Worm (Caenorhabditis elegans): Measurements from ENCODE around the gene hrg-4.

hrg-4 gene

DNA sequence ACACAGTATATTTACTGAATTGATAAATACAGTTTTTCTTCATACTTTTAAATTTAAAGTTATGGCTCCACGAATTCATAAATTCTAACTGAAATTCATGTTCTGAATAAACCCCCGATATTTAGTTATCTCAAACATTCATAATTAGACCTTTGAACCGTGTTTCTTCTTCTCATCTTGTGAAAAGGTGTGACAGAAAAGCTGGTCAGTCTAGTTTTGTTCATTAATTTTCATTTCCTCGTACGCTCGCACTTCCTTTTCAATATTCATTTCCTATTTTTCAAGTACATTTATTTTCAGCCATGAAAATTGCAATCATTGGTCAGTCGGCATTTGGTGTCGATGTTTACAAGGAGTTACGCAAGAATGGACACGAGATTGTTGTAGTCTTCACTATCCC lies 8.5 kb downstream of the hrg-4 start, which contains the start of gene alh-3:
TSS of gene alh-3 (plus strand) at position 301 of the 400 bp plus-strand sequence.
- TF ChIP-seq R02D3.7 (tag; optimal IDR thresholded peaks at IDR 0.05) (no peak), unc-62 (GFP tag; optimal IDR thresholded peaks at IDR 0.05) (no peak), fos-1 (tag; optimal IDR thresholded peaks at IDR 0.05) (no peak), mml-1 (tag; optimal IDR thresholded peaks at IDR 0.05) (no peak), ceh-82 (tag; optimal IDR thresholded peaks at IDR 0.05) (no peak), pha-4 (tag; optimal IDR thresholded peaks at IDR 0.05) (no peak), hmg-11 (tag; optimal IDR thresholded peaks at IDR 0.05) (no peak), egl-27 (tag; optimal IDR thresholded peaks at IDR 0.05) (no peak), ZK546.5 (tag; optimal IDR thresholded peaks at IDR 0.05) (no peak), nhr-237 (tag; optimal IDR thresholded peaks at IDR 0.05) (no peak), fkh-2 (tag; optimal IDR thresholded peaks at IDR 0.05) (no peak), daf-12 (tag; optimal IDR thresholded peaks at IDR 0.05) (no peak), eor-1 (tag; optimal IDR thresholded peaks at IDR 0.05) (no peak)

- no peak for TF ChIP-seq tbx-2 (tag; optimal IDR thresholded peaks at IDR 0.05)
- no peak for TF ChIP-seq ceh-82 (tag; optimal IDR thresholded peaks at IDR 0.05)
- TF ChIP-seq hmg-11 (tag; optimal IDR thresholded peaks at IDR 0.05): peak; percentile 21
- no peak for TF ChIP-seq zag-1 (tag; optimal IDR thresholded peaks at IDR 0.05)
- TF ChIP-seq snpc-4 (tag; optimal IDR thresholded peaks at IDR 0.05): no peak
- no peak for TF ChIP-seq ceh-9 (tag; optimal IDR thresholded peaks at IDR 0.05)
- TF ChIP-seq unc-39 (tag; optimal IDR thresholded peaks at IDR 0.05): no peak
- no peak for TF ChIP-seq lin-39 (tag; optimal IDR thresholded peaks at IDR 0.05)
- peak; percentile 17 for TF ChIP-seq elt-1 (tag; optimal IDR thresholded peaks at IDR 0.05)
- no peak for TF ChIP-seq fkh-2 (tag; optimal IDR thresholded peaks at IDR 0.05)
- TF ChIP-seq ceh-28 (tag; optimal IDR thresholded peaks at IDR 0.05): no peak
- no peak for TF ChIP-seq ztf-4 (tag; optimal IDR thresholded peaks at IDR 0.05)
- TF ChIP-seq pqm-1 (tag; optimal IDR thresholded peaks at IDR 0.05): no peak
- no peak for TF ChIP-seq sea-2 (GFP tag; optimal IDR thresholded peaks at IDR 0.05)
- TF ChIP-seq nhr-67 (tag; optimal IDR thresholded peaks at IDR 0.05): no peak
- no peak for TF ChIP-seq skn-1 (tag; optimal IDR thresholded peaks at IDR 0.05)
- no peak for TF ChIP-seq ama-1 (optimal IDR thresholded peaks at IDR 0.05)
- TF ChIP-seq eor-1 (tag; optimal IDR thresholded peaks at IDR 0.05): no peak
- TF ChIP-seq nhr-25 (tag; optimal IDR thresholded peaks at IDR 0.05): peak; percentile 53
- no peak for TF ChIP-seq elt-3 (tag; optimal IDR thresholded peaks at IDR 0.05)
- peak; percentile 50 for TF ChIP-seq elt-2 (tag; optimal IDR thresholded peaks at IDR 0.05)
- no peak for TF ChIP-seq egl-5 (tag; optimal IDR thresholded peaks at IDR 0.05)
- no peak for TF ChIP-seq nhr-12 (tag; optimal IDR thresholded peaks at IDR 0.05)
- no peak for TF ChIP-seq mml-1 (tag; optimal IDR thresholded peaks at IDR 0.05)
- TF ChIP-seq R02D3.7 (tag; optimal IDR thresholded peaks at IDR 0.05): no peak
- TF ChIP-seq mdl-1 (tag; optimal IDR thresholded peaks at IDR 0.05): no peak
- no peak for TF ChIP-seq ztf-11 (tag; optimal IDR thresholded peaks at IDR 0.05)
- TF ChIP-seq nhr-76 (tag; optimal IDR thresholded peaks at IDR 0.05): no peak
- no peak for TF ChIP-seq nhr-11 (tag; optimal IDR thresholded peaks at IDR 0.05)
- no peak for TF ChIP-seq pha-4 (tag; optimal IDR thresholded peaks at IDR 0.05)
- no peak for TF ChIP-seq daf-12 (tag; optimal IDR thresholded peaks at IDR 0.05)
- peak; percentile 60 for TF ChIP-seq nhr-43 (tag; optimal IDR thresholded peaks at IDR 0.05; ENCODE audit: poor library complexity, severe bottlenecking)
- TF ChIP-seq lin-15B (tag; optimal IDR thresholded peaks at IDR 0.05): no peak
- TF ChIP-seq unc-62 (GFP tag; optimal IDR thresholded peaks at IDR 0.05): no peak
- TF ChIP-seq nfya-1 (tag; optimal IDR thresholded peaks at IDR 0.05; ENCODE audit: insufficient read depth): no peak
- TF ChIP-seq fos-1 (tag; optimal IDR thresholded peaks at IDR 0.05): no peak
- no peak for TF ChIP-seq lsy-12 (tag; optimal IDR thresholded peaks at IDR 0.05)
- TF ChIP-seq aly-2 (tag; optimal IDR thresholded peaks at IDR 0.05): no peak
- no peak for TF ChIP-seq nhr-77 (tag; optimal IDR thresholded peaks at IDR 0.05)
- no peak for TF ChIP-seq egl-27 (tag; optimal IDR thresholded peaks at IDR 0.05)
- no peak for TF ChIP-seq nhr-237 (tag; optimal IDR thresholded peaks at IDR 0.05)
- TF ChIP-seq fkh-10 (GFP tag; optimal IDR thresholded peaks at IDR 0.05): no peak
- TF ChIP-seq jun-1 (tag; optimal IDR thresholded peaks at IDR 0.05): peak; percentile 17
- TF ChIP-seq ZK546.5 (tag; optimal IDR thresholded peaks at IDR 0.05): no peak
- TF ChIP-seq ceh-16 (tag; optimal IDR thresholded peaks at IDR 0.05): no peak
- no peak for TF ChIP-seq nhr-28 (tag; optimal IDR thresholded peaks at IDR 0.05)
- peak; percentile 72 for TF ChIP-seq nhr-23 (tag; optimal IDR thresholded peaks at IDR 0.05)
These were observed 9.1 kb downstream of the hrg-4 start, which contains the start of gene mogs-1 for ce11 chrIV:11021512-11022268. TSS of gene mogs-1 (minus strand) at chrIV:11021928.

All from whole organism, L3 larva.